Worm (Caenorhabditis elegans): ENCODE results near the gene mct-5.

- TF ChIP-seq tab-1 (GFP tag; IDR thresholded peaks at IDR 0.05) (no peak), ztf-29 (GFP tag; IDR thresholded peaks at IDR 0.05) (no peak), ref-1 (GFP tag; conservative IDR thresholded peaks at IDR 0.05) (no peak), klf-2 (GFP tag; conservative IDR thresholded peaks at IDR 0.05) (no peak), med-1 (GFP tag; optimal IDR thresholded peaks at IDR 0.05; ENCODE audit: insufficient read depth) (no peak), ztf-23 (GFP tag; IDR thresholded peaks at IDR 0.05) (no peak), flt-1 (GFP tag; IDR thresholded peaks at IDR 0.05) (no peak)
Measured at ce11 chrII:7111012-7111656, 12.7 kb upstream of the mct-5 start.

Measured in whole organism, midembryonic.